Worm (Caenorhabditis elegans) whole organism, L1 larva: Measurements from ENCODE around the gene ZK1010.2.

Experiments used
- aha-1 ChIP-seq: fragments of 150-350 bp; optimal IDR thresholded peaks from 2 replicates; lab custom pipeline; 2014; ENCODE audit warnings: missing biosample characterization, missing genetic modification characterization
- dpl-1 ChIP-seq, 3 experiments: fragments of 150-350 bp in 2 of 3; sonication (generic microtip) in 1 of 3; optimal IDR thresholded peaks; 2 replicates each; lab custom pipeline; 2014 to 2017; ENCODE audit warnings: missing biosample characterization in 3 of 3, missing genetic modification characterization in 3 of 3, missing genetic modification reagents in 3 of 3
- elt-2 ChIP-seq: sonication (generic microtip); optimal IDR thresholded peaks from 2 replicates; lab custom pipeline; 2016; ENCODE audit warnings: missing genetic modification characterization, mild to moderate bottlenecking, inconsistent platforms, missing compliant biosample characterization, missing genetic modification reagents
- nhr-76 ChIP-seq: sonication (generic microtip); optimal IDR thresholded peaks from 2 replicates; lab custom pipeline; 2017; ENCODE audit warnings: missing biosample characterization, missing genetic modification characterization
- snpc-4 ChIP-seq: fragments of 150-350 bp; optimal IDR thresholded peaks from 2 replicates; lab custom pipeline; 2014; ENCODE audit warnings: missing biosample characterization, missing genetic modification characterization

DNA sequence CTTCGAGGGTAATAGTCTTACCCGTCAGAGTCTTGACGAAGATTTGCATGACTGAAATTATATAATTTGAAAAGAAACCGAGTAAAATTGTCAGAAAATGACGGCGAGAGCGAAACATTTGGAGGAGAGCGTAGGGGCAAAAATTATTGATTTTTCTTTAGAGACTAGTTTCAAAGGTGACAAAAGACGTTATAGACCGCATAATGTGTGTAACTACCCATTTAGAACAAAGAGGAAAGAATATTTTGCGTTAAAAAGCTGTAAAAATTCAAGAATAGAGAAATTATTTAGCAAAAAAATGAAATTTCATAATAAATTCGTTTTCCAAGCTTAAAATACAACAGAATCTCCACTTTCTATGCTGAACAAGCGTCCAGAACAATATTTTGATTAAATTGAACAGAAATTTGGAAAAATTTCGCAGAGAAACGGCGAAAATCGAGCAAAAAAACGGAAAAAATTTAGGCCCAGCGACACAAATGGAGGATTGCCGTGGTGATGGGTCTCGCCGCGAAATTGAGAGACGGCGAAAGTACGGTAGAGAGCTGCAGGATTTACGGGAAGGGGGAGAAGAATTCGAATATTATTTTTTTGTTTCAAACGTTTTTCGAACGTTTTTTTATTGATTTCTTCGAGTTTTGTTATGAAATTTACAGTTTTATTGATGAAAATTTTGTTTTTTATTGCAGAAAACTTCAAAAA, 962 bp upstream of the ZK1010.2 start, which contains the start of the genes ubq-2 and frg-1:
- TF ChIP-seq dpl-1 (GFP tag; optimal IDR thresholded peaks at IDR 0.05; lab: Kevin White, UChicago) (peak; percentile 78 to 84 (median 84)), elt-2 (tag; lab: Kevin White, UChicago) (peak; percentile 61), aha-1 (peak; percentile 6), nhr-76 (tag; lab: Kevin White, UChicago) (no peak), snpc-4 (tag; lab: Kevin White, UChicago) (peak; percentile 45)
